Worm (Caenorhabditis elegans) whole organism, L3 larva: ENCODE results near the gene elo-8.

Experiments used
- ZK546.5 ChIP-seq: sonication (generic microtip); optimal IDR thresholded peaks from 2 replicates; lab custom pipeline; 2017; ENCODE audit warnings: missing biosample characterization, missing genetic modification characterization
- aly-2 ChIP-seq: fragments of 150-350 bp; optimal IDR thresholded peaks from 2 replicates; lab custom pipeline; 2014; ENCODE audit warnings: missing biosample characterization, missing genetic modification characterization
- ama-1 ChIP-seq: fragments of 150-350 bp; optimal IDR thresholded peaks from 2 replicates; lab custom pipeline; 2018
- ceh-16 ChIP-seq: sonication (generic microtip); optimal IDR thresholded peaks from 2 replicates; lab custom pipeline; 2017; ENCODE audit warnings: missing biosample characterization, missing genetic modification characterization
- ceh-82 ChIP-seq: fragments of 150-350 bp; optimal IDR thresholded peaks from 2 replicates; lab custom pipeline; 2014; ENCODE audit warnings: missing biosample characterization, missing genetic modification characterization
- ceh-9 ChIP-seq: sonication (generic microtip); optimal IDR thresholded peaks from 2 replicates; lab custom pipeline; 2018; ENCODE audit warnings: missing biosample characterization, missing genetic modification characterization
- daf-12 ChIP-seq: fragments of 150-350 bp; optimal IDR thresholded peaks from 2 replicates; lab custom pipeline; 2014; ENCODE audit warnings: missing biosample characterization, missing genetic modification reagents, missing genetic modification characterization
- egl-27 ChIP-seq: sonication (generic microtip); optimal IDR thresholded peaks from 4 replicates; lab custom pipeline; 2017; ENCODE audit warnings: missing biosample characterization, missing genetic modification reagents, missing genetic modification characterization
- elt-1 ChIP-seq: fragments of 150-350 bp; optimal IDR thresholded peaks from 2 replicates; lab custom pipeline; 2014; ENCODE audit warnings: missing biosample characterization, missing genetic modification characterization
- elt-2 ChIP-seq: sonication (generic microtip); optimal IDR thresholded peaks from 2 replicates; lab custom pipeline; 2016; ENCODE audit warnings: missing genetic modification reagents, mild to moderate bottlenecking, missing genetic modification characterization, missing compliant biosample characterization
- elt-3 ChIP-seq, 3 experiments: fragments of 150-350 bp in 1 of 3; sonication (generic microtip) in 2 of 3; optimal IDR thresholded peaks; 2 replicates in 2 of 3; 4 replicates in 1 of 3; lab custom pipeline; 2014 to 2017; ENCODE audit warnings: missing biosample characterization in 3 of 3, missing genetic modification characterization in 3 of 3
- eor-1 ChIP-seq, 2 experiments: fragments of 150-350 bp; optimal IDR thresholded peaks; 2 replicates each; lab custom pipeline; 2014 to 2018; ENCODE audit warnings: missing biosample characterization in 2 of 2, missing genetic modification characterization in 2 of 2
- fkh-10 ChIP-seq: sonication (generic microtip); optimal IDR thresholded peaks from 2 replicates; lab custom pipeline; 2017; ENCODE audit warnings: missing biosample characterization, missing genetic modification reagents, missing genetic modification characterization
- fkh-2 ChIP-seq: fragments of 150-350 bp; optimal IDR thresholded peaks from 2 replicates; lab custom pipeline; 2014; ENCODE audit warnings: missing biosample characterization, missing genetic modification reagents, missing genetic modification characterization
- fos-1 ChIP-seq: fragments of 150-350 bp; optimal IDR thresholded peaks from 2 replicates; lab custom pipeline; 2014; ENCODE audit warnings: missing biosample characterization, missing genetic modification characterization
- hmg-11 ChIP-seq: sonication (generic microtip); optimal IDR thresholded peaks from 2 replicates; lab custom pipeline; 2016; ENCODE audit warnings: missing genetic modification characterization, missing compliant biosample characterization
- jun-1 ChIP-seq: fragments of 150-350 bp; optimal IDR thresholded peaks from 2 replicates; lab custom pipeline; 2014; ENCODE audit warnings: missing biosample characterization, missing genetic modification reagents, missing genetic modification characterization
- lin-15B ChIP-seq: fragments of 150-350 bp; optimal IDR thresholded peaks from 2 replicates; lab custom pipeline; 2014; ENCODE audit warnings: missing biosample characterization, missing genetic modification characterization
- lin-39 ChIP-seq: fragments of 150-350 bp; optimal IDR thresholded peaks from 2 replicates; lab custom pipeline; 2018; ENCODE audit warnings: missing biosample characterization, missing genetic modification reagents, missing genetic modification characterization
- lsy-12 ChIP-seq: sonication (generic microtip); optimal IDR thresholded peaks from 2 replicates; lab custom pipeline; 2016; ENCODE audit warnings: mild to moderate bottlenecking, missing genetic modification characterization, missing compliant biosample characterization
- mdl-1 ChIP-seq: fragments of 150-350 bp; optimal IDR thresholded peaks from 2 replicates; lab custom pipeline; 2014; ENCODE audit warnings: missing biosample characterization, missing genetic modification characterization
- mml-1 ChIP-seq: fragments of 150-350 bp; sonication (generic microtip); optimal IDR thresholded peaks from 3 replicates; lab custom pipeline; 2014; ENCODE audit warnings: missing biosample characterization, missing genetic modification characterization
- nfya-1 ChIP-seq: sonication (generic microtip); optimal IDR thresholded peaks from 2 replicates; lab custom pipeline; 2017; ENCODE audit warnings: missing genetic modification characterization, mild to moderate bottlenecking, missing compliant biosample characterization, antibody characterized with exemption, moderate library complexity; ENCODE audit not compliant: insufficient read depth
- nhr-11 ChIP-seq: fragments of 150-350 bp; optimal IDR thresholded peaks from 2 replicates; lab custom pipeline; 2014; ENCODE audit warnings: missing biosample characterization, missing genetic modification characterization
- nhr-237 ChIP-seq: fragments of 150-350 bp; optimal IDR thresholded peaks from 2 replicates; lab custom pipeline; 2014; ENCODE audit warnings: missing biosample characterization, missing genetic modification characterization
- nhr-25 ChIP-seq: sonication (generic microtip); optimal IDR thresholded peaks from 2 replicates; lab custom pipeline; 2017; ENCODE audit warnings: missing biosample characterization, missing genetic modification characterization
- nhr-28 ChIP-seq: fragments of 150-350 bp; optimal IDR thresholded peaks from 2 replicates; lab custom pipeline; 2014; ENCODE audit warnings: missing biosample characterization, missing genetic modification characterization
- nhr-67 ChIP-seq: fragments of 150-350 bp; optimal IDR thresholded peaks from 2 replicates; lab custom pipeline; 2014; ENCODE audit warnings: missing biosample characterization, missing genetic modification characterization
- nhr-77 ChIP-seq: fragments of 150-350 bp; optimal IDR thresholded peaks from 2 replicates; lab custom pipeline; 2014; ENCODE audit warnings: missing biosample characterization, missing genetic modification characterization
- pha-4 ChIP-seq: fragments of 150-350 bp; optimal IDR thresholded peaks from 2 replicates; lab custom pipeline; 2014; ENCODE audit warnings: missing biosample characterization, missing genetic modification reagents, missing genetic modification characterization
- pqm-1 ChIP-seq: fragments of 150-350 bp; optimal IDR thresholded peaks from 2 replicates; lab custom pipeline; 2017; ENCODE audit warnings: missing biosample characterization, missing genetic modification characterization, inconsistent platforms
- sea-2 ChIP-seq: fragments of 150-350 bp; sonication (generic microtip); optimal IDR thresholded peaks from 4 replicates; lab custom pipeline; 2014; ENCODE audit warnings: missing biosample characterization, missing genetic modification reagents, missing genetic modification characterization
- skn-1 ChIP-seq: fragments of 150-350 bp; optimal IDR thresholded peaks from 2 replicates; lab custom pipeline; 2014; ENCODE audit warnings: missing biosample characterization, missing genetic modification characterization
- snpc-4 ChIP-seq: fragments of 150-350 bp; optimal IDR thresholded peaks from 2 replicates; lab custom pipeline; 2014; ENCODE audit warnings: missing biosample characterization, missing genetic modification characterization
- unc-62 ChIP-seq: fragments of 150-350 bp; sonication (generic microtip); optimal IDR thresholded peaks from 4 replicates; lab custom pipeline; 2014; ENCODE audit warnings: missing biosample characterization, missing genetic modification reagents, missing genetic modification characterization
- zag-1 ChIP-seq: fragments of 150-350 bp; optimal IDR thresholded peaks from 2 replicates; lab custom pipeline; 2014; ENCODE audit warnings: missing biosample characterization, missing genetic modification characterization
- ztf-11 ChIP-seq: fragments of 150-350 bp; optimal IDR thresholded peaks from 2 replicates; lab custom pipeline; 2014; ENCODE audit warnings: missing biosample characterization, missing genetic modification characterization
- ztf-4 ChIP-seq: fragments of 150-350 bp; optimal IDR thresholded peaks from 2 replicates; lab custom pipeline; 2014; ENCODE audit warnings: missing biosample characterization, missing genetic modification characterization

Gene elo-8

ce11 chrIII:11251718-11252441 lies 20.0 kb upstream of the elo-8 start, which contains the start of gene Y47D3A.32:
Gene Y47D3A.32 (plus strand): TSS chrIII:11252391.
- TF ChIP-seq ceh-16 (tag; lab: Kevin White, UChicago) (no peak), eor-1 (tag; optimal IDR thresholded peaks at IDR 0.05; lab: Kevin White, UChicago) (no peak), ceh-9 (tag; lab: Kevin White, UChicago) (no peak), zag-1 (tag; lab: Kevin White, UChicago) (no peak), nhr-67 (no peak), nhr-237 (tag; lab: Kevin White, UChicago) (no peak), ztf-4 (no peak), egl-27 (tag; lab: Kevin White, UChicago) (no peak), hmg-11 (tag; lab: Kevin White, UChicago) (no peak), fos-1 (tag; lab: Kevin White, UChicago) (no peak), mml-1 (no peak), fkh-10 (GFP tag; lab: Kevin White, UChicago) (no peak), lsy-12 (no peak), nhr-25 (no peak), elt-1 (tag; lab: Kevin White, UChicago) (no peak), skn-1 (tag; lab: Kevin White, UChicago) (no peak), snpc-4 (tag; lab: Kevin White, UChicago) (no peak)

- no peak for TF ChIP-seq zag-1 (tag; lab: Kevin White, UChicago)
- TF ChIP-seq daf-12 (tag; lab: Kevin White, UChicago), result no peak
- no peak for TF ChIP-seq lsy-12
- no peak for TF ChIP-seq pha-4 (tag; lab: Kevin White, UChicago)
- no peak for TF ChIP-seq nhr-67
- no peak for TF ChIP-seq nhr-11 (tag; lab: Kevin White, UChicago)
Measured at ce11 chrIII:11248897-11249296, 17.0 kb upstream of the elo-8 start.

ce11 chrIII:11246588-11246987 lies 14.7 kb upstream of the elo-8 start:
- TF ChIP-seq lsy-12, result no peak
- no peak for TF ChIP-seq nhr-237 (tag; lab: Kevin White, UChicago)
- TF ChIP-seq ceh-82, result no peak
- no peak for TF ChIP-seq pha-4 (tag; lab: Kevin White, UChicago)
- TF ChIP-seq eor-1 (tag; optimal IDR thresholded peaks at IDR 0.05; lab: Kevin White, UChicago), result no peak
- TF ChIP-seq mdl-1 (tag; lab: Kevin White, UChicago), result no peak
- no peak for TF ChIP-seq ama-1 (lab: Kevin White, UChicago)
- TF ChIP-seq nhr-11 (tag; lab: Kevin White, UChicago), result no peak
- TF ChIP-seq fos-1 (tag; lab: Kevin White, UChicago), result no peak
- no peak for TF ChIP-seq lin-15B (tag; lab: Kevin White, UChicago)
- TF ChIP-seq sea-2 (GFP tag; lab: Kevin White, UChicago), result no peak
- TF ChIP-seq, all 47 proteins: peak for 0

- TF ChIP-seq pha-4 (tag; lab: Kevin White, UChicago) (no peak), eor-1 (tag; optimal IDR thresholded peaks at IDR 0.05; lab: Kevin White, UChicago) (no peak), mml-1 (no peak)
Measured at ce11 chrIII:11244820-11245219, 13.0 kb upstream of the elo-8 start, which contains the start of gene rsks-1. Gene rsks-1 (plus strand): TSS chrIII:11245120.

- TF ChIP-seq daf-12 (tag; lab: Kevin White, UChicago), result no peak
- peak; percentile 53 for TF ChIP-seq elt-2
- TF ChIP-seq pqm-1 (tag; lab: Kevin White, UChicago), result peak; percentile 10
- peak; percentile 28 for TF ChIP-seq pha-4 (tag; lab: Kevin White, UChicago)
- no peak for TF ChIP-seq skn-1 (tag; lab: Kevin White, UChicago)
- no peak for TF ChIP-seq aly-2 (tag; lab: Kevin White, UChicago)
Measured at ce11 chrIII:11244338-11244737, 12.5 kb upstream of the elo-8 start.

ce11 chrIII:11243421-11243820 lies 11.6 kb upstream of the elo-8 start:
- TF ChIP-seq pqm-1 (tag; lab: Kevin White, UChicago) (peak; percentile 77), jun-1 (peak; percentile 87), nhr-28 (tag; lab: Kevin White, UChicago) (no peak), hmg-11 (tag; lab: Kevin White, UChicago) (peak; percentile 90), sea-2 (GFP tag; lab: Kevin White, UChicago) (no peak), nhr-77 (tag; lab: Kevin White, UChicago) (no peak), lin-39 (tag; lab: Kevin White, UChicago) (peak; percentile 14), snpc-4 (tag; lab: Kevin White, UChicago) (peak; percentile 72), elt-3 (tag; optimal IDR thresholded peaks at IDR 0.05; lab: Kevin White, UChicago) (no peak), zag-1 (tag; lab: Kevin White, UChicago) (no peak), ztf-11 (tag; lab: Kevin White, UChicago) (no peak), ZK546.5 (tag; lab: Kevin White, UChicago) (no peak), elt-2 (peak; percentile 72), ztf-4 (peak; percentile 44), skn-1 (tag; lab: Kevin White, UChicago) (peak; percentile 4), fos-1 (tag; lab: Kevin White, UChicago) (peak; percentile 21), unc-62 (GFP tag; lab: Kevin White, UChicago) (peak; percentile 24), egl-27 (tag; lab: Kevin White, UChicago) (peak; percentile 37), pha-4 (tag; lab: Kevin White, UChicago) (peak; percentile 81), fkh-2 (tag; lab: Kevin White, UChicago) (no peak), ama-1 (lab: Kevin White, UChicago) (no peak), ceh-9 (tag; lab: Kevin White, UChicago) (no peak), nhr-25 (peak; percentile 84), nfya-1 (tag; lab: Kevin White, UChicago) (peak; percentile 88), lin-15B (tag; lab: Kevin White, UChicago) (peak; percentile 37)
